Fruit fly (Drosophila melanogaster) whole organism, embryonic: ENCODE measurements around the gene CG44000.
A peak's percentile ranks its signal among the peaks of the same experiment; 100 is the strongest.

ENCODE experiments used
- CG10543 ChIP-seq: fragments of 200-800 bp; sonication (Bioruptor generic); optimal IDR thresholded peaks from 3 replicates; lab custom pipeline; 2017; ENCODE audit warnings: missing biosample characterization, mild to moderate bottlenecking, missing genetic modification characterization, moderate library complexity
- CG11085 ChIP-seq: fragments of 200-800 bp; sonication (Bioruptor generic); IDR thresholded peaks from 2 replicates; pipeline ENCODE4 v1.3.6; 2022; ENCODE audit warnings: missing biosample characterization, missing genetic modification characterization
- CG12236 ChIP-seq: fragments of 200-800 bp; sonication (Bioruptor generic); optimal IDR thresholded peaks from 2 replicates; lab custom pipeline; 2016; ENCODE audit warnings: missing biosample characterization, missing genetic modification characterization
- CG12391 ChIP-seq: fragments of 200-800 bp; sonication (Bioruptor generic); optimal IDR thresholded peaks from 3 replicates; lab custom pipeline; 2018; ENCODE audit warnings: missing biosample characterization, mild to moderate bottlenecking, missing genetic modification characterization, moderate library complexity
- CG15479 ChIP-seq: fragments of 200-800 bp; sonication (Bioruptor generic); optimal IDR thresholded peaks from 3 replicates; lab custom pipeline; 2019; ENCODE audit warnings: missing biosample characterization, mild to moderate bottlenecking, missing genetic modification characterization, moderate library complexity
- CG16815 ChIP-seq: fragments of 200-800 bp; sonication (Bioruptor generic); optimal IDR thresholded peaks from 3 replicates; lab custom pipeline; 2017; ENCODE audit warnings: missing biosample characterization, mild to moderate bottlenecking, missing genetic modification characterization
- CG17568 ChIP-seq: fragments of 200-800 bp; sonication (Bioruptor generic); optimal IDR thresholded peaks from 2 replicates; lab custom pipeline; 2018; ENCODE audit warnings: missing biosample characterization, mild to moderate bottlenecking, missing genetic modification characterization, moderate library complexity
- CG18764 ChIP-seq: fragments of 200-800 bp; sonication (Bioruptor generic); optimal IDR thresholded peaks from 3 replicates; lab custom pipeline; 2016; ENCODE audit warnings: missing biosample characterization, missing genetic modification characterization
- CG2202 ChIP-seq: fragments of 200-800 bp; sonication (Bioruptor generic); optimal IDR thresholded peaks from 2 replicates; lab custom pipeline; 2018; ENCODE audit warnings: missing biosample characterization, mild to moderate bottlenecking, missing genetic modification characterization
- CG31441 ChIP-seq: fragments of 200-800 bp; sonication (Bioruptor generic); IDR thresholded peaks from 2 replicates; pipeline ENCODE4 v1.3.6; 2022; ENCODE audit warnings: missing biosample characterization, missing genetic modification characterization
- CG33213 ChIP-seq: fragments of 200-800 bp; sonication (Bioruptor generic); optimal IDR thresholded peaks from 3 replicates; lab custom pipeline; 2016; ENCODE audit warnings: missing biosample characterization, missing genetic modification characterization
- CG3407 ChIP-seq: fragments of 200-800 bp; sonication (Bioruptor generic); optimal IDR thresholded peaks from 2 replicates; lab custom pipeline; 2018; ENCODE audit warnings: missing biosample characterization, mild to moderate bottlenecking, missing genetic modification characterization
- CG6175 ChIP-seq: fragments of 200-800 bp; sonication (Bioruptor generic); IDR thresholded peaks from 3 replicates; pipeline ENCODE4 v1.3.6; 2022; ENCODE audit warnings: missing biosample characterization, missing genetic modification characterization
- CG7963 ChIP-seq: fragments of 200-800 bp; sonication (Bioruptor generic); IDR thresholded peaks from 3 replicates; pipeline ENCODE4 v1.3.6; 2022; ENCODE audit warnings: missing biosample characterization, missing genetic modification characterization; ENCODE audit not compliant: partially characterized antibody
- CG8944 ChIP-seq: fragments of 200-800 bp; sonication (Bioruptor generic); optimal IDR thresholded peaks from 3 replicates; lab custom pipeline; 2016; ENCODE audit warnings: missing biosample characterization, missing genetic modification characterization
- Dll ChIP-seq: fragments of 200-800 bp; sonication (Bioruptor generic); IDR thresholded peaks from 4 replicates; pipeline ENCODE4 v1.3.6; 2022; ENCODE audit warnings: missing biosample characterization, missing genetic modification characterization; ENCODE audit not compliant: partially characterized antibody
- E2f2 ChIP-seq: fragments of 200-800 bp; sonication (Bioruptor generic); IDR thresholded peaks from 2 replicates; pipeline ENCODE4 v1.3.6; 2022; ENCODE audit warnings: missing biosample characterization, missing genetic modification characterization
- Ets97D ChIP-seq: fragments of 200-800 bp; sonication (Bioruptor generic); optimal IDR thresholded peaks from 3 replicates; lab custom pipeline; 2016; ENCODE audit warnings: missing biosample characterization, missing genetic modification characterization
- Hand ChIP-seq: fragments of 200-800 bp; sonication (Bioruptor generic); optimal IDR thresholded peaks from 2 replicates; lab custom pipeline; 2017; ENCODE audit warnings: mild to moderate bottlenecking, missing biosample characterization, missing genetic modification reagents, missing genetic modification characterization
- Hey ChIP-seq: fragments of 200-800 bp; sonication (Bioruptor generic); optimal IDR thresholded peaks from 3 replicates; lab custom pipeline; 2018; ENCODE audit warnings: missing biosample characterization, mild to moderate bottlenecking, missing genetic modification characterization
- Mad ChIP-seq: fragments of 200-800 bp; sonication (Bioruptor generic); optimal IDR thresholded peaks from 2 replicates; lab custom pipeline; 2016; ENCODE audit warnings: missing biosample characterization, missing genetic modification characterization
- NFAT ChIP-seq: fragments of 200-800 bp; sonication (Bioruptor generic); IDR thresholded peaks from 2 replicates; pipeline ENCODE4 v1.3.6; 2022; ENCODE audit warnings: missing biosample characterization, missing genetic modification characterization
- Ravus ChIP-seq: fragments of 200-800 bp; sonication (Bioruptor generic); IDR thresholded peaks from 2 replicates; pipeline ENCODE4 v1.3.6; 2022; ENCODE audit warnings: missing biosample characterization, missing genetic modification characterization
- Sin3A ChIP-seq: fragments of >200 bp; optimal IDR thresholded peaks from 2 replicates; lab custom pipeline; 2018
- ato ChIP-seq: fragments of 200-800 bp; sonication (Bioruptor generic); IDR thresholded peaks from 2 replicates; pipeline ENCODE4 v1.3.6; 2022; ENCODE audit warnings: missing biosample characterization, missing genetic modification characterization; ENCODE audit not compliant: partially characterized antibody
- bowl ChIP-seq: fragments of 200-800 bp; sonication (Bioruptor generic); IDR thresholded peaks from 2 replicates; pipeline ENCODE4 v1.3.6; 2022; ENCODE audit warnings: missing biosample characterization, missing genetic modification characterization
- caup ChIP-seq: fragments of 200-800 bp; sonication (Bioruptor generic); optimal IDR thresholded peaks from 3 replicates; lab custom pipeline; 2017; ENCODE audit warnings: missing biosample characterization, mild to moderate bottlenecking, missing genetic modification characterization, moderate library complexity; ENCODE audit not compliant: severe bottlenecking
- dimm ChIP-seq: fragments of 200-800 bp; sonication (Bioruptor generic); IDR thresholded peaks from 2 replicates; pipeline ENCODE4 v1.3.6; 2022; ENCODE audit warnings: missing biosample characterization, missing genetic modification characterization
- dysf ChIP-seq: fragments of 200-800 bp; sonication (Bioruptor generic); IDR thresholded peaks from 3 replicates; pipeline ENCODE4 v1.3.6; 2022; ENCODE audit warnings: missing biosample characterization, missing genetic modification characterization
- ems ChIP-seq: fragments of 200-800 bp; sonication (Bioruptor generic); optimal IDR thresholded peaks from 3 replicates; lab custom pipeline; 2016; ENCODE audit warnings: missing biosample characterization, missing genetic modification characterization
- ewg ChIP-seq: fragments of 200-800 bp; sonication (Bioruptor generic); optimal IDR thresholded peaks from 3 replicates; lab custom pipeline; 2017; ENCODE audit warnings: mild to moderate bottlenecking, missing biosample characterization, missing genetic modification reagents, missing genetic modification characterization
- gem ChIP-seq: fragments of 200-800 bp; sonication (Bioruptor generic); optimal IDR thresholded peaks from 2 replicates; lab custom pipeline; 2019; ENCODE audit warnings: missing biosample characterization, mild to moderate bottlenecking, missing genetic modification characterization, moderate library complexity
- grn ChIP-seq: fragments of 200-800 bp; sonication (Bioruptor generic); optimal IDR thresholded peaks from 3 replicates; lab custom pipeline; 2017; ENCODE audit warnings: missing biosample characterization, missing genetic modification characterization
- h ChIP-seq: fragments of >200 bp; optimal IDR thresholded peaks from 2 replicates; lab custom pipeline; 2017
- hkb ChIP-seq, 2 experiments: fragments of 200-800 bp in 1 of 2; fragments of >200 bp in 1 of 2; sonication (Bioruptor generic) in 1 of 2; IDR thresholded peaks in 1 of 2; optimal IDR thresholded peaks in 1 of 2; 2 replicates each; pipeline versions ENCODE4 v1.3.6 to Lab custom; 2017 to 2022; ENCODE audit warnings: missing biosample characterization in 1 of 2, missing genetic modification characterization in 1 of 2
- ind ChIP-seq: fragments of 200-800 bp; sonication (Bioruptor generic); optimal IDR thresholded peaks from 3 replicates; lab custom pipeline; 2016; ENCODE audit warnings: missing biosample characterization, missing genetic modification characterization
- lola ChIP-seq, 3 experiments: fragments of >200 bp in 2 of 3; fragments of 200-800 bp in 1 of 3; sonication (Bioruptor generic) in 1 of 3; optimal IDR thresholded peaks; 2 replicates each; lab custom pipeline; 2017 to 2019; ENCODE audit warnings: missing biosample characterization in 3 of 3, missing genetic modification characterization in 3 of 3, mild to moderate bottlenecking in 1 of 3, moderate library complexity in 1 of 3
- lov ChIP-seq, 2 experiments: fragments of 200-800 bp in 1 of 2; fragments of >200 bp in 1 of 2; sonication (Bioruptor generic) in 1 of 2; IDR thresholded peaks in 1 of 2; optimal IDR thresholded peaks in 1 of 2; 2 replicates in 1 of 2; 3 replicates in 1 of 2; pipeline versions ENCODE4 v1.3.6 to Lab custom; 2017 to 2022; ENCODE audit warnings: missing biosample characterization in 1 of 2, missing genetic modification characterization in 1 of 2
- onecut ChIP-seq: fragments of 200-800 bp; sonication (Bioruptor generic); IDR thresholded peaks from 2 replicates; pipeline ENCODE4 v1.3.6; 2022; ENCODE audit warnings: missing biosample characterization, missing genetic modification characterization
- otp ChIP-seq: fragments of 200-800 bp; sonication (Bioruptor generic); IDR thresholded peaks from 3 replicates; pipeline ENCODE4, ENCODE4 v1.3.6; 2022; ENCODE audit warnings: missing biosample characterization, missing genetic modification characterization
- ranshi ChIP-seq: fragments of 200-800 bp; sonication (Bioruptor generic); IDR thresholded peaks from 2 replicates; pipeline ENCODE4 v1.3.6; 2022; ENCODE audit warnings: missing biosample characterization, missing genetic modification characterization
- sens-2 ChIP-seq: fragments of 200-800 bp; sonication (Bioruptor generic); IDR thresholded peaks from 2 replicates; pipeline ENCODE4 v1.3.6; 2022; ENCODE audit warnings: missing biosample characterization, missing genetic modification characterization
- sqz ChIP-seq: fragments of 200-800 bp; sonication (Bioruptor generic); optimal IDR thresholded peaks from 3 replicates; lab custom pipeline; 2018; ENCODE audit warnings: missing biosample characterization, mild to moderate bottlenecking, missing genetic modification characterization
- stc ChIP-seq: fragments of 200-800 bp; sonication (Bioruptor generic); IDR thresholded peaks from 2 replicates; pipeline ENCODE4 v1.3.6; 2022; ENCODE audit warnings: missing biosample characterization, missing genetic modification characterization
- tgo ChIP-seq: fragments of 200-800 bp; sonication (Bioruptor generic); IDR thresholded peaks from 3 replicates; pipeline ENCODE4 v1.3.6; 2022; ENCODE audit warnings: missing biosample characterization, missing genetic modification characterization
- tio ChIP-seq: fragments of 200-800 bp; sonication (Bioruptor generic); optimal IDR thresholded peaks from 2 replicates; lab custom pipeline; 2017; ENCODE audit warnings: missing biosample characterization, missing genetic modification characterization, inconsistent platforms
- tx ChIP-seq: fragments of 200-800 bp; sonication (Bioruptor generic); optimal IDR thresholded peaks from 2 replicates; lab custom pipeline; 2016; ENCODE audit warnings: missing biosample characterization, missing genetic modification characterization
- wdn ChIP-seq: fragments of 200-800 bp; sonication (Bioruptor generic); IDR thresholded peaks from 2 replicates; pipeline ENCODE4 v1.3.6; 2022; ENCODE audit warnings: missing biosample characterization, missing genetic modification characterization

Gene CG44000

dm6 chr2L:5070797-5071579 lies 27.9 kb downstream of the CG44000 start, which contains the start of gene RpL37A (continued):
- TF ChIP-seq CG8944 (GFP tag; lab: Kevin White, UChicago) (peak; percentile 49), NFAT (no peak; the same call in 1 of the 2 replicates), tx (peak; percentile 63), h (lab: Kevin White, UChicago) (no peak), lov (optimal IDR thresholded peaks at IDR 0.05; lab: Kevin White, UChicago) (no peak), lov (GFP tag; IDR thresholded peaks at IDR 0.05; lab: Robert Waterston, UW) (peak; percentile 88), ems (GFP tag; lab: Kevin White, UChicago) (peak; percentile 85), Mad (peak; percentile 91), hkb (optimal IDR thresholded peaks at IDR 0.05; lab: Kevin White, UChicago) (peak; percentile 26), hkb (GFP tag; IDR thresholded peaks at IDR 0.05; lab: Robert Waterston, UW) (peak; percentile 82), CG31441 (GFP tag; lab: Robert Waterston, UW) (peak; percentile 83), caup (GFP tag; lab: Kevin White, UChicago) (peak; percentile 95), Hey (tag; lab: Kevin White, UChicago) (no peak), CG18764 (GFP tag; lab: Kevin White, UChicago) (peak; percentile 78), onecut (GFP tag; lab: Robert Waterston, UW) (peak; percentile 88), CG16815 (GFP tag; lab: Kevin White, UChicago) (no peak), Sin3A (lab: Kevin White, UChicago) (peak; percentile 33), stc (peak; percentile 78), dysf (GFP tag; lab: Robert Waterston, UW) (peak; percentile 55; the same call in 1 of the 3 replicates), CG10543 (GFP tag; lab: Kevin White, UChicago) (peak; percentile 81), ato (no peak), otp (GFP tag; lab: Robert Waterston, UW) (peak; percentile 86), sqz (GFP tag; lab: Kevin White, UChicago) (peak; percentile 86), Hand (GFP tag; lab: Kevin White, UChicago) (peak; percentile 24), Ravus (GFP tag; lab: Robert Waterston, UW) (no peak), CG17568 (GFP tag; lab: Kevin White, UChicago) (peak; percentile 81), CG3407 (GFP tag; lab: Kevin White, UChicago) (peak; percentile 69), gem (tag; lab: Kevin White, UChicago) (no peak), Dll (GFP tag; lab: Robert Waterston, UW) (no peak), lola (GFP tag; optimal IDR thresholded peaks at IDR 0.05; lab: Kevin White, UChicago) (peak in 1 of 3 experiments; percentile 18), grn (peak; percentile 77), ewg (GFP tag; lab: Kevin White, UChicago) (peak; percentile 75), dimm (GFP tag; lab: Robert Waterston, UW) (no peak), CG7963 (GFP tag; lab: Robert Waterston, UW) (no peak), sens-2 (GFP tag; lab: Robert Waterston, UW) (peak; percentile 73), ranshi (GFP tag; lab: Robert Waterston, UW) (peak; percentile 77; the same call in 1 of the 2 replicates), CG12391 (tag; lab: Kevin White, UChicago) (peak; percentile 63), wdn (GFP tag; lab: Robert Waterston, UW) (peak; percentile 56; the same call in 1 of the 2 replicates), CG11085 (GFP tag; lab: Robert Waterston, UW) (peak; percentile 62; the same call in 1 of the 2 replicates), CG6175 (peak; percentile 72; the same call in 2 of the 3 replicates), ind (GFP tag; lab: Kevin White, UChicago) (peak; percentile 41), Ets97D (peak; percentile 99), CG33213 (GFP tag; lab: Kevin White, UChicago) (peak; percentile 96), CG12236 (GFP tag; lab: Kevin White, UChicago) (peak; percentile 43), E2f2 (GFP tag; lab: Robert Waterston, UW) (peak; percentile 78), bowl (GFP tag; lab: Robert Waterston, UW) (no peak), CG15479 (GFP tag; lab: Kevin White, UChicago) (no peak), tgo (GFP tag; lab: Robert Waterston, UW) (peak; percentile 53; the same call in 2 of the 3 replicates), CG2202 (tag; lab: Kevin White, UChicago) (peak; percentile 59), tio (GFP tag; lab: Kevin White, UChicago) (peak; percentile 28)
